Worm (Caenorhabditis elegans) whole organism, L3 larva: Measurements from ENCODE around the gene R02F2.5.

ENCODE experiments used
- ZK546.5 ChIP-seq: sonication (generic microtip); optimal IDR thresholded peaks from 2 replicates; lab custom pipeline; 2017; ENCODE audit warnings: missing biosample characterization, missing genetic modification characterization
- ama-1 ChIP-seq: fragments of 150-350 bp; optimal IDR thresholded peaks from 2 replicates; lab custom pipeline; 2018
- ceh-16 ChIP-seq: sonication (generic microtip); optimal IDR thresholded peaks from 2 replicates; lab custom pipeline; 2017; ENCODE audit warnings: missing biosample characterization, missing genetic modification characterization
- ceh-28 ChIP-seq: fragments of 150-350 bp; optimal IDR thresholded peaks from 2 replicates; lab custom pipeline; 2014; ENCODE audit warnings: missing biosample characterization, missing genetic modification reagents, missing genetic modification characterization
- daf-12 ChIP-seq: fragments of 150-350 bp; optimal IDR thresholded peaks from 2 replicates; lab custom pipeline; 2014; ENCODE audit warnings: missing biosample characterization, missing genetic modification reagents, missing genetic modification characterization
- egl-27 ChIP-seq: sonication (generic microtip); optimal IDR thresholded peaks from 4 replicates; lab custom pipeline; 2017; ENCODE audit warnings: missing biosample characterization, missing genetic modification reagents, missing genetic modification characterization
- egl-5 ChIP-seq: fragments of 150-350 bp; optimal IDR thresholded peaks from 2 replicates; lab custom pipeline; 2017; ENCODE audit warnings: missing biosample characterization, missing genetic modification reagents, missing genetic modification characterization, inconsistent platforms
- elt-2 ChIP-seq: sonication (generic microtip); optimal IDR thresholded peaks from 2 replicates; lab custom pipeline; 2016; ENCODE audit warnings: missing genetic modification reagents, mild to moderate bottlenecking, missing genetic modification characterization, missing compliant biosample characterization
- elt-3 ChIP-seq, 3 experiments: fragments of 150-350 bp in 1 of 3; sonication (generic microtip) in 2 of 3; optimal IDR thresholded peaks; 2 replicates in 2 of 3; 4 replicates in 1 of 3; lab custom pipeline; 2014 to 2017; ENCODE audit warnings: missing biosample characterization in 3 of 3, missing genetic modification characterization in 3 of 3
- eor-1 ChIP-seq, 2 experiments: fragments of 150-350 bp; optimal IDR thresholded peaks; 2 replicates each; lab custom pipeline; 2014 to 2018; ENCODE audit warnings: missing biosample characterization in 2 of 2, missing genetic modification characterization in 2 of 2
- fkh-10 ChIP-seq: sonication (generic microtip); optimal IDR thresholded peaks from 2 replicates; lab custom pipeline; 2017; ENCODE audit warnings: missing biosample characterization, missing genetic modification reagents, missing genetic modification characterization
- fkh-2 ChIP-seq: fragments of 150-350 bp; optimal IDR thresholded peaks from 2 replicates; lab custom pipeline; 2014; ENCODE audit warnings: missing biosample characterization, missing genetic modification reagents, missing genetic modification characterization
- fos-1 ChIP-seq: fragments of 150-350 bp; optimal IDR thresholded peaks from 2 replicates; lab custom pipeline; 2014; ENCODE audit warnings: missing biosample characterization, missing genetic modification characterization
- hmg-11 ChIP-seq: sonication (generic microtip); optimal IDR thresholded peaks from 2 replicates; lab custom pipeline; 2016; ENCODE audit warnings: missing genetic modification characterization, missing compliant biosample characterization
- jun-1 ChIP-seq: fragments of 150-350 bp; optimal IDR thresholded peaks from 2 replicates; lab custom pipeline; 2014; ENCODE audit warnings: missing biosample characterization, missing genetic modification reagents, missing genetic modification characterization
- lin-15B ChIP-seq: fragments of 150-350 bp; optimal IDR thresholded peaks from 2 replicates; lab custom pipeline; 2014; ENCODE audit warnings: missing biosample characterization, missing genetic modification characterization
- lin-39 ChIP-seq: fragments of 150-350 bp; optimal IDR thresholded peaks from 2 replicates; lab custom pipeline; 2018; ENCODE audit warnings: missing biosample characterization, missing genetic modification reagents, missing genetic modification characterization
- lsy-12 ChIP-seq: sonication (generic microtip); optimal IDR thresholded peaks from 2 replicates; lab custom pipeline; 2016; ENCODE audit warnings: mild to moderate bottlenecking, missing genetic modification characterization, missing compliant biosample characterization
- mml-1 ChIP-seq: fragments of 150-350 bp; sonication (generic microtip); optimal IDR thresholded peaks from 3 replicates; lab custom pipeline; 2014; ENCODE audit warnings: missing biosample characterization, missing genetic modification characterization
- nfya-1 ChIP-seq: sonication (generic microtip); optimal IDR thresholded peaks from 2 replicates; lab custom pipeline; 2017; ENCODE audit warnings: missing genetic modification characterization, mild to moderate bottlenecking, missing compliant biosample characterization, antibody characterized with exemption, moderate library complexity; ENCODE audit not compliant: insufficient read depth
- nhr-11 ChIP-seq: fragments of 150-350 bp; optimal IDR thresholded peaks from 2 replicates; lab custom pipeline; 2014; ENCODE audit warnings: missing biosample characterization, missing genetic modification characterization
- nhr-12 ChIP-seq: fragments of 150-350 bp; optimal IDR thresholded peaks from 2 replicates; lab custom pipeline; 2014; ENCODE audit warnings: missing biosample characterization, missing genetic modification characterization
- nhr-23 ChIP-seq: fragments of 150-350 bp; optimal IDR thresholded peaks from 2 replicates; lab custom pipeline; 2014; ENCODE audit warnings: missing biosample characterization, missing genetic modification reagents, missing genetic modification characterization
- nhr-25 ChIP-seq: sonication (generic microtip); optimal IDR thresholded peaks from 2 replicates; lab custom pipeline; 2017; ENCODE audit warnings: missing biosample characterization, missing genetic modification characterization
- nhr-28 ChIP-seq: fragments of 150-350 bp; optimal IDR thresholded peaks from 2 replicates; lab custom pipeline; 2014; ENCODE audit warnings: missing biosample characterization, missing genetic modification characterization
- nhr-43 ChIP-seq: sonication (generic microtip); optimal IDR thresholded peaks from 2 replicates; lab custom pipeline; 2016; ENCODE audit warnings: mild to moderate bottlenecking, missing genetic modification characterization, missing compliant biosample characterization; ENCODE audit not compliant: poor library complexity, severe bottlenecking
- nhr-67 ChIP-seq: fragments of 150-350 bp; optimal IDR thresholded peaks from 2 replicates; lab custom pipeline; 2014; ENCODE audit warnings: missing biosample characterization, missing genetic modification characterization
- nhr-76 ChIP-seq: fragments of 150-350 bp; sonication (generic microtip); optimal IDR thresholded peaks from 5 replicates; lab custom pipeline; 2014; ENCODE audit warnings: missing biosample characterization, missing genetic modification characterization
- pha-4 ChIP-seq: fragments of 150-350 bp; optimal IDR thresholded peaks from 2 replicates; lab custom pipeline; 2014; ENCODE audit warnings: missing biosample characterization, missing genetic modification reagents, missing genetic modification characterization
- pqm-1 ChIP-seq: fragments of 150-350 bp; optimal IDR thresholded peaks from 2 replicates; lab custom pipeline; 2017; ENCODE audit warnings: missing biosample characterization, missing genetic modification characterization, inconsistent platforms
- skn-1 ChIP-seq: fragments of 150-350 bp; optimal IDR thresholded peaks from 2 replicates; lab custom pipeline; 2014; ENCODE audit warnings: missing biosample characterization, missing genetic modification characterization
- snpc-4 ChIP-seq: fragments of 150-350 bp; optimal IDR thresholded peaks from 2 replicates; lab custom pipeline; 2014; ENCODE audit warnings: missing biosample characterization, missing genetic modification characterization
- unc-39 ChIP-seq: sonication (generic microtip); optimal IDR thresholded peaks from 4 replicates; lab custom pipeline; 2017; ENCODE audit warnings: missing biosample characterization, missing genetic modification characterization
- ztf-4 ChIP-seq: fragments of 150-350 bp; optimal IDR thresholded peaks from 2 replicates; lab custom pipeline; 2014; ENCODE audit warnings: missing biosample characterization, missing genetic modification characterization

R02F2.5 gene

ce11 chrIII:5478824-5479368, at the start of gene R02F2.5, which contains the start of gene R02F2.6:
Gene R02F2.5, plus strand, starts transcription at chrIII:5479318.
Gene R02F2.6, minus strand, starts transcription at chrIII:5478924.
- TF ChIP-seq nhr-25 (no peak), nhr-43 (tag; lab: Kevin White, UChicago) (no peak), nhr-23 (tag; lab: Kevin White, UChicago) (no peak), eor-1 (tag; optimal IDR thresholded peaks at IDR 0.05; lab: Kevin White, UChicago) (no peak), unc-39 (tag; lab: Kevin White, UChicago) (no peak), elt-3 (tag; optimal IDR thresholded peaks at IDR 0.05; lab: Kevin White, UChicago) (no peak), fos-1 (tag; lab: Kevin White, UChicago) (no peak), skn-1 (tag; lab: Kevin White, UChicago) (no peak), nhr-12 (tag; lab: Kevin White, UChicago) (no peak), ZK546.5 (tag; lab: Kevin White, UChicago) (no peak), nhr-11 (tag; lab: Kevin White, UChicago) (no peak), fkh-10 (GFP tag; lab: Kevin White, UChicago) (no peak), pqm-1 (tag; lab: Kevin White, UChicago) (no peak), ztf-4 (tag; lab: Kevin White, UChicago) (no peak)

- TF ChIP-seq nhr-67 (tag; lab: Kevin White, UChicago) (no peak), skn-1 (tag; lab: Kevin White, UChicago) (no peak), nhr-28 (tag; lab: Kevin White, UChicago) (no peak), jun-1 (tag; lab: Kevin White, UChicago) (no peak), fkh-2 (tag; lab: Kevin White, UChicago) (no peak), ama-1 (no peak), lsy-12 (no peak), fos-1 (tag; lab: Kevin White, UChicago) (no peak), ztf-4 (tag; lab: Kevin White, UChicago) (no peak), fkh-10 (GFP tag; lab: Kevin White, UChicago) (no peak), daf-12 (tag; lab: Kevin White, UChicago) (no peak), mml-1 (tag; lab: Kevin White, UChicago) (no peak), egl-27 (tag; lab: Kevin White, UChicago) (no peak), egl-5 (tag; lab: Kevin White, UChicago) (no peak), ceh-16 (no peak)
- TF ChIP-seq, all 47 proteins: peak for 0
Measured at ce11 chrIII:5436306-5436705, 42.8 kb upstream of the R02F2.5 start.

ce11 chrIII:5438064-5438463, 41.1 kb upstream of the R02F2.5 start:
- no peak for TF ChIP-seq nhr-23 (tag; lab: Kevin White, UChicago)
- TF ChIP-seq mml-1 (tag; lab: Kevin White, UChicago) = no peak
- no peak for TF ChIP-seq skn-1 (tag; lab: Kevin White, UChicago)
- peak; percentile 44 for TF ChIP-seq elt-2
- no peak for TF ChIP-seq nhr-43 (tag; lab: Kevin White, UChicago)
- no peak for TF ChIP-seq pqm-1 (tag; lab: Kevin White, UChicago)
- TF ChIP-seq elt-3 (tag; optimal IDR thresholded peaks at IDR 0.05; lab: Kevin White, UChicago) = peak in 1 of 3 experiments; percentile 70
- no peak for TF ChIP-seq unc-39 (tag; lab: Kevin White, UChicago)
- no peak for TF ChIP-seq hmg-11
- no peak for TF ChIP-seq nhr-76 (tag; lab: Kevin White, UChicago)

ce11 chrIII:5440540-5440939, 38.6 kb upstream of the R02F2.5 start, which contains the start of gene W03A5.6:
Gene W03A5.6, minus strand, starts transcription at chrIII:5440640.
- TF ChIP-seq jun-1 (tag; lab: Kevin White, UChicago) (no peak), egl-27 (tag; lab: Kevin White, UChicago) (no peak)
- TF ChIP-seq, all 47 proteins: peak for 0

ce11 chrIII:5442711-5443253, 36.3 kb upstream of the R02F2.5 start, which contains the start of the genes T24G10.2 and disl-2:
Gene T24G10.2, minus strand, starts transcription at chrIII:5442761.
Gene disl-2, plus strand, starts transcription at chrIII:5443167.
- TF ChIP-seq snpc-4 (tag; lab: Kevin White, UChicago) (peak; percentile 61), ceh-28 (tag; lab: Kevin White, UChicago) (peak; percentile 30), nhr-76 (tag; lab: Kevin White, UChicago) (peak; percentile 84), ama-1 (peak; percentile 58), jun-1 (tag; lab: Kevin White, UChicago) (no peak), pqm-1 (tag; lab: Kevin White, UChicago) (peak; percentile 12), lin-15B (peak; percentile 67), fkh-10 (GFP tag; lab: Kevin White, UChicago) (no peak), pha-4 (tag; lab: Kevin White, UChicago) (peak; percentile 86), nhr-67 (tag; lab: Kevin White, UChicago) (no peak), ceh-16 (no peak), nhr-43 (tag; lab: Kevin White, UChicago) (no peak), nhr-25 (peak; percentile 48), nfya-1 (tag; lab: Kevin White, UChicago) (peak; percentile 92), lin-39 (tag; lab: Kevin White, UChicago) (peak; percentile 44), nhr-23 (tag; lab: Kevin White, UChicago) (peak; percentile 45), elt-3 (tag; optimal IDR thresholded peaks at IDR 0.05; lab: Kevin White, UChicago) (no peak), hmg-11 (peak; percentile 43), elt-2 (peak; percentile 13)
